Worm (Caenorhabditis elegans): ENCODE measurements around the gene tyra-2.

- TF ChIP-seq mdl-1 (tag; optimal IDR thresholded peaks at IDR 0.05), result no peak
- TF ChIP-seq ztf-11 (tag; optimal IDR thresholded peaks at IDR 0.05), result no peak
- no peak for TF ChIP-seq nhr-237 (tag; optimal IDR thresholded peaks at IDR 0.05)
- TF ChIP-seq Y55F3AM.14 (GFP tag; optimal IDR thresholded peaks at IDR 0.05), result no peak
- no peak for TF ChIP-seq nhr-77 (tag; optimal IDR thresholded peaks at IDR 0.05)
Observed at ce11 chrX:6970134-6970533, 35.2 kb downstream of the tyra-2 start.

Data from whole organism, L2 larva.